Fruit fly (Drosophila melanogaster) whole organism, prepupa: ENCODE results near the gene sna.

Source experiments
- Blimp-1 ChIP-seq: fragments of 200-800 bp; sonication (Bioruptor generic); optimal IDR thresholded peaks from 3 replicates; lab custom pipeline; 2017; ENCODE audit warnings: missing biosample characterization, missing genetic modification characterization, mild to moderate bottlenecking, moderate library complexity, missing genetic modification reagents
- CG10631 ChIP-seq: fragments of 200-800 bp; sonication (Bioruptor generic); optimal IDR thresholded peaks from 2 replicates; lab custom pipeline; 2016; ENCODE audit warnings: missing biosample characterization, missing genetic modification characterization
- CG10669 ChIP-seq: fragments of 200-800 bp; sonication (Bioruptor generic); optimal IDR thresholded peaks from 3 replicates; lab custom pipeline; 2018; ENCODE audit warnings: missing biosample characterization, mild to moderate bottlenecking, missing genetic modification characterization, moderate library complexity
- CG11294 ChIP-seq: fragments of 200-800 bp; sonication (Bioruptor generic); IDR thresholded peaks from 2 replicates; pipeline ENCODE4 v1.3.6; 2022; ENCODE audit warnings: missing biosample characterization, missing genetic modification characterization
- CG11762 ChIP-seq: fragments of 200-800 bp; sonication (Bioruptor generic); optimal IDR thresholded peaks from 3 replicates; lab custom pipeline; 2016; ENCODE audit warnings: missing biosample characterization, missing genetic modification characterization; ENCODE audit not compliant: insufficient read depth
- CG11902 ChIP-seq: fragments of 200-800 bp; sonication (Bioruptor generic); optimal IDR thresholded peaks from 3 replicates; lab custom pipeline; 2016; ENCODE audit warnings: missing biosample characterization, missing genetic modification characterization
- CG1621 ChIP-seq: fragments of 200-800 bp; sonication (Bioruptor generic); optimal IDR thresholded peaks from 3 replicates; lab custom pipeline; 2018; ENCODE audit warnings: missing biosample characterization, mild to moderate bottlenecking, missing genetic modification characterization
- CG16779 ChIP-seq: fragments of 200-800 bp; sonication (Bioruptor generic); optimal IDR thresholded peaks from 3 replicates; lab custom pipeline; 2017; ENCODE audit warnings: missing biosample characterization, mild to moderate bottlenecking, missing genetic modification characterization
- CG3032 ChIP-seq: fragments of 200-800 bp; optimal IDR thresholded peaks from 2 replicates; lab custom pipeline; 2019; ENCODE audit warnings: missing biosample characterization, mild to moderate bottlenecking, missing genetic modification characterization, moderate library complexity
- CG31627 ChIP-seq: fragments of 200-800 bp; sonication (Bioruptor generic); optimal IDR thresholded peaks from 3 replicates; lab custom pipeline; 2016; ENCODE audit warnings: missing biosample characterization, missing genetic modification characterization
- CG34406 ChIP-seq: fragments of 200-800 bp; sonication (Bioruptor generic); optimal IDR thresholded peaks from 3 replicates; lab custom pipeline; 2016; ENCODE audit warnings: missing biosample characterization, missing genetic modification characterization
- CG4318 ChIP-seq: fragments of 200-800 bp; sonication (Bioruptor generic); optimal IDR thresholded peaks from 3 replicates; lab custom pipeline; 2017; ENCODE audit warnings: missing biosample characterization, mild to moderate bottlenecking, missing genetic modification characterization
- CG6163 ChIP-seq: fragments of 200-800 bp; sonication (Bioruptor generic); IDR thresholded peaks from 3 replicates; pipeline ENCODE4 v1.3.6; 2022; ENCODE audit warnings: missing biosample characterization, missing genetic modification characterization
- CG6276 ChIP-seq: fragments of 200-800 bp; sonication (Bioruptor generic); optimal IDR thresholded peaks from 2 replicates; lab custom pipeline; 2017; ENCODE audit warnings: missing biosample characterization, mild to moderate bottlenecking, missing genetic modification characterization
- CG7368 ChIP-seq: fragments of 200-800 bp; sonication (Bioruptor generic); optimal IDR thresholded peaks from 3 replicates; lab custom pipeline; 2016; ENCODE audit warnings: missing biosample characterization, missing genetic modification characterization
- CG8119 ChIP-seq: fragments of 200-800 bp; sonication (Bioruptor generic); IDR thresholded peaks from 3 replicates; pipeline ENCODE4 v1.3.6; 2022; ENCODE audit warnings: missing biosample characterization, missing genetic modification characterization
- CG8319 ChIP-seq: fragments of 200-800 bp; sonication (Bioruptor generic); optimal IDR thresholded peaks from 3 replicates; lab custom pipeline; 2016; ENCODE audit warnings: missing biosample characterization, missing genetic modification characterization
- CG9139 ChIP-seq: fragments of 200-800 bp; sonication (Bioruptor generic); optimal IDR thresholded peaks from 3 replicates; lab custom pipeline; 2017; ENCODE audit warnings: missing biosample characterization, mild to moderate bottlenecking, missing genetic modification characterization
- Eip75B ChIP-seq: fragments of 200-800 bp; sonication (Bioruptor generic); optimal IDR thresholded peaks from 3 replicates; lab custom pipeline; 2016; ENCODE audit warnings: missing biosample characterization, missing genetic modification characterization
- Eip78C ChIP-seq: fragments of 200-800 bp; sonication (Bioruptor generic); peaks from one replicate; lab custom pipeline; 2016; ENCODE audit warnings: missing biosample characterization, missing genetic modification characterization
- Eip93F ChIP-seq: fragments of 200-800 bp; sonication (Bioruptor generic); optimal IDR thresholded peaks from 2 replicates; lab custom pipeline; 2016; ENCODE audit warnings: missing biosample characterization, mild to moderate bottlenecking, missing genetic modification characterization
- Ets21C ChIP-seq: fragments of 200-800 bp; sonication (Bioruptor generic); optimal IDR thresholded peaks from 3 replicates; lab custom pipeline; 2016; ENCODE audit warnings: missing biosample characterization, missing genetic modification characterization
- Ets96B ChIP-seq: fragments of 200-800 bp; optimal IDR thresholded peaks from 2 replicates; lab custom pipeline; 2019; ENCODE audit warnings: missing biosample characterization, mild to moderate bottlenecking, missing genetic modification characterization, moderate library complexity
- Hr38 ChIP-seq: sonication (Bioruptor generic); optimal IDR thresholded peaks from 2 replicates; lab custom pipeline; 2016; ENCODE audit warnings: missing biosample characterization, missing genetic modification characterization
- Hr39 ChIP-seq: fragments of 200-800 bp; sonication (Bioruptor generic); optimal IDR thresholded peaks from 2 replicates; lab custom pipeline; 2016; ENCODE audit warnings: missing biosample characterization, missing genetic modification characterization
- Hr4 ChIP-seq: fragments of 200-800 bp; sonication (Bioruptor generic); optimal IDR thresholded peaks from 3 replicates; lab custom pipeline; 2016; ENCODE audit warnings: missing biosample characterization, missing genetic modification characterization
- Lpt ChIP-seq: fragments of 200-800 bp; sonication (Bioruptor generic); optimal IDR thresholded peaks from 3 replicates; lab custom pipeline; 2016; ENCODE audit warnings: missing biosample characterization, missing genetic modification characterization
- Met ChIP-seq: fragments of 200-800 bp; sonication (Bioruptor generic); optimal IDR thresholded peaks from 3 replicates; lab custom pipeline; 2016; ENCODE audit warnings: missing biosample characterization, missing genetic modification characterization
- OdsH ChIP-seq: fragments of 200-800 bp; sonication (Bioruptor generic); optimal IDR thresholded peaks from 3 replicates; lab custom pipeline; 2016; ENCODE audit warnings: missing biosample characterization, missing genetic modification characterization
- Smox ChIP-seq: fragments of 200-800 bp; sonication (Bioruptor generic); optimal IDR thresholded peaks from 3 replicates; lab custom pipeline; 2016; ENCODE audit warnings: missing biosample characterization, missing genetic modification characterization
- Sox102F ChIP-seq: fragments of 200-800 bp; sonication (Bioruptor generic); optimal IDR thresholded peaks from 2 replicates; lab custom pipeline; 2016; ENCODE audit warnings: missing biosample characterization, mild to moderate bottlenecking, missing genetic modification characterization
- Sox14 ChIP-seq: fragments of 200-800 bp; sonication (Bioruptor generic); optimal IDR thresholded peaks from 3 replicates; lab custom pipeline; 2016; ENCODE audit warnings: missing biosample characterization, missing genetic modification characterization
- Sox15 ChIP-seq: fragments of 200-800 bp; sonication (Bioruptor generic); optimal IDR thresholded peaks from 3 replicates; lab custom pipeline; 2016; ENCODE audit warnings: missing biosample characterization, missing genetic modification characterization
- achi ChIP-seq: fragments of 200-800 bp; sonication (Bioruptor generic); optimal IDR thresholded peaks from 3 replicates; lab custom pipeline; 2016; ENCODE audit warnings: missing biosample characterization, missing genetic modification characterization
- acj6 ChIP-seq: fragments of 200-800 bp; sonication (Bioruptor generic); optimal IDR thresholded peaks from 3 replicates; lab custom pipeline; 2016; ENCODE audit warnings: missing biosample characterization, missing genetic modification characterization
- cyc ChIP-seq: fragments of 200-800 bp; sonication (Bioruptor generic); optimal IDR thresholded peaks from 3 replicates; lab custom pipeline; 2016; ENCODE audit warnings: missing biosample characterization, missing genetic modification characterization
- dac ChIP-seq: fragments of 200-800 bp; sonication (Bioruptor generic); optimal IDR thresholded peaks from 2 replicates; lab custom pipeline; 2017; ENCODE audit warnings: missing biosample characterization, mild to moderate bottlenecking, missing genetic modification characterization
- dsx ChIP-seq: fragments of 200-800 bp; optimal IDR thresholded peaks from 3 replicates; lab custom pipeline; 2019; ENCODE audit warnings: missing biosample characterization, mild to moderate bottlenecking, missing genetic modification characterization, moderate library complexity; ENCODE audit not compliant: poor library complexity, severe bottlenecking
- eg ChIP-seq: fragments of 200-800 bp; sonication (Bioruptor generic); IDR thresholded peaks from 3 replicates; pipeline ENCODE4 v1.3.6; 2022; ENCODE audit warnings: missing biosample characterization, missing genetic modification characterization
- esn ChIP-seq: fragments of 200-800 bp; sonication (Bioruptor generic); optimal IDR thresholded peaks from 2 replicates; lab custom pipeline; 2016; ENCODE audit warnings: missing biosample characterization, mild to moderate bottlenecking, missing genetic modification characterization, moderate library complexity
- fd59A ChIP-seq: fragments of 200-800 bp; sonication (Bioruptor generic); optimal IDR thresholded peaks from 2 replicates; lab custom pipeline; 2017; ENCODE audit warnings: missing biosample characterization, mild to moderate bottlenecking, missing genetic modification characterization, missing genetic modification reagents
- fd85E ChIP-seq: fragments of 200-800 bp; sonication (Bioruptor generic); optimal IDR thresholded peaks from 3 replicates; lab custom pipeline; 2016; ENCODE audit warnings: missing biosample characterization, missing genetic modification characterization
- fkh ChIP-seq: fragments of 200-800 bp; sonication (Bioruptor generic); optimal IDR thresholded peaks from 3 replicates; lab custom pipeline; 2017; ENCODE audit warnings: missing biosample characterization, mild to moderate bottlenecking, missing genetic modification characterization, moderate library complexity
- lz ChIP-seq: fragments of 200-800 bp; sonication (Bioruptor generic); optimal IDR thresholded peaks from 3 replicates; lab custom pipeline; 2016; ENCODE audit warnings: missing biosample characterization, missing genetic modification characterization
- net ChIP-seq: fragments of 200-800 bp; sonication (Bioruptor generic); optimal IDR thresholded peaks from 3 replicates; lab custom pipeline; 2016; ENCODE audit warnings: missing biosample characterization, missing genetic modification characterization
- pdm3 ChIP-seq: fragments of 200-800 bp; sonication (Bioruptor generic); optimal IDR thresholded peaks from 3 replicates; lab custom pipeline; 2016; ENCODE audit warnings: missing biosample characterization, missing genetic modification characterization
- salr ChIP-seq, 2 experiments: fragments of 200-800 bp; sonication (Bioruptor generic); optimal IDR thresholded peaks; 3 replicates each; lab custom pipeline; 2016 to 2018; ENCODE audit warnings: missing biosample characterization in 2 of 2, missing genetic modification characterization in 2 of 2, mild to moderate bottlenecking in 1 of 2
- spab ChIP-seq: fragments of 200-800 bp; sonication (Bioruptor generic); optimal IDR thresholded peaks from 2 replicates; lab custom pipeline; 2017; ENCODE audit warnings: missing biosample characterization, mild to moderate bottlenecking, missing genetic modification characterization, missing genetic modification reagents
- svp ChIP-seq: fragments of 200-800 bp; sonication (Bioruptor generic); peaks from one replicate; lab custom pipeline; 2016; ENCODE audit warnings: missing biosample characterization, missing genetic modification characterization
- topi ChIP-seq: fragments of 200-800 bp; sonication (Bioruptor generic); optimal IDR thresholded peaks from 3 replicates; lab custom pipeline; 2016; ENCODE audit warnings: missing biosample characterization, missing genetic modification characterization
- vri ChIP-seq: fragments of 200-800 bp; sonication (Bioruptor generic); optimal IDR thresholded peaks from 3 replicates; lab custom pipeline; 2016; ENCODE audit warnings: missing biosample characterization, mild to moderate bottlenecking, missing genetic modification characterization

sna gene

dm6 chr2L:15498885-15499696 lies 21.0 kb upstream of the sna start, which contains the start of gene lace:
TSS of gene lace (plus strand) at chr2L:15499127.
- TF ChIP-seq lz (GFP tag; lab: Kevin White, UChicago) (peak; percentile 63), fkh (no peak), dac (GFP tag; lab: Kevin White, UChicago) (no peak), Sox15 (GFP tag; lab: Kevin White, UChicago) (peak; percentile 17), Hr39 (GFP tag; lab: Kevin White, UChicago) (peak; percentile 70), CG4318 (no peak), OdsH (GFP tag; lab: Kevin White, UChicago) (peak; percentile 27), Sox14 (GFP tag; lab: Kevin White, UChicago) (peak; percentile 31), Lpt (no peak), Ets96B (tag; lab: Kevin White, UChicago) (no peak), CG34406 (GFP tag; lab: Kevin White, UChicago) (no peak), spab (no peak), topi (GFP tag; lab: Kevin White, UChicago) (peak; percentile 13), salr (GFP tag; optimal IDR thresholded peaks at IDR 0.05; lab: Kevin White, UChicago) (peak in 1 of 2 experiments; percentile 61), CG6276 (GFP tag; lab: Kevin White, UChicago) (peak; percentile 46), CG11294 (GFP tag; lab: Robert Waterston, UW) (0 out of 2 replicates have a peak, but pooled peaks have one; percentile 15), eg (GFP tag; lab: Robert Waterston, UW) (peak; percentile 72), CG8119 (GFP tag; lab: Robert Waterston, UW) (no peak), Smox (GFP tag; lab: Kevin White, UChicago) (peak; percentile 53), CG9139 (GFP tag; lab: Kevin White, UChicago) (no peak), Ets21C (GFP tag; lab: Kevin White, UChicago) (peak; percentile 8), CG31627 (GFP tag; lab: Kevin White, UChicago) (peak; percentile 68), cyc (GFP tag; lab: Kevin White, UChicago) (peak; percentile 65), fd85E (GFP tag; lab: Kevin White, UChicago) (no peak), dsx (GFP tag; lab: Kevin White, UChicago) (no peak), CG16779 (peak; percentile 30), Eip75B (peak; percentile 18), CG11762 (no peak), CG10669 (no peak), CG3032 (tag; lab: Kevin White, UChicago) (peak; percentile 4), Blimp-1 (GFP tag; lab: Kevin White, UChicago) (peak; percentile 54), Hr4 (GFP tag; lab: Kevin White, UChicago) (no peak), Sox102F (GFP tag; lab: Kevin White, UChicago) (peak; percentile 44), CG6163 (GFP tag; lab: Robert Waterston, UW) (peak; percentile 76), vri (GFP tag; lab: Kevin White, UChicago) (peak; percentile 26), CG8319 (no peak), achi (peak; percentile 18), pdm3 (GFP tag; lab: Kevin White, UChicago) (peak; percentile 47), Eip93F (GFP tag; lab: Kevin White, UChicago) (no peak), acj6 (GFP tag; lab: Kevin White, UChicago) (peak; percentile 44), net (peak; percentile 36), CG1621 (tag; lab: Kevin White, UChicago) (peak; percentile 93), Eip78C (peak; percentile 90), CG11902 (GFP tag; lab: Kevin White, UChicago) (no peak), Met (GFP tag; lab: Kevin White, UChicago) (peak; percentile 53), fd59A (GFP tag; lab: Kevin White, UChicago) (no peak), Hr38 (no peak), CG10631 (GFP tag; lab: Kevin White, UChicago) (peak; percentile 36), esn (peak; percentile 70), CG7368 (GFP tag; lab: Kevin White, UChicago) (peak; percentile 33), svp (GFP tag; lab: Kevin White, UChicago) (peak; percentile 0)
